Worm (Caenorhabditis elegans) whole organism, L4 larva: ENCODE data around the gene D1046.4.
A peak's percentile ranks its signal among the peaks of the same experiment; 100 is the strongest.
"Not testable (repeated sequence)": the region's sequence is repeated elsewhere in the genome, so short reads cannot be mapped to it uniquely, and the experiment has no call there.

ENCODE experiments used
- D1046.2 ChIP-seq: fragments of 200-800 bp; sonication (Bioruptor generic); IDR thresholded peaks from 2 replicates; pipeline ENCODE4 v1.3.6; 2022; ENCODE audit warnings: missing genetic modification characterization, missing compliant biosample characterization
- F10B5.3 ChIP-seq: sonication (generic microtip); optimal IDR thresholded peaks from 2 replicates; lab custom pipeline; 2016; ENCODE audit warnings: mild to moderate bottlenecking, missing genetic modification characterization, missing compliant biosample characterization
- F44E2.7 ChIP-seq: fragments of 200-800 bp; sonication (Bioruptor generic); IDR thresholded peaks from 2 replicates; pipeline ENCODE4 v2.1.2; 2022; ENCODE audit warnings: missing genetic modification characterization, missing compliant biosample characterization
- T20F7.1 ChIP-seq: fragments of 200-800 bp; sonication (Bioruptor generic); optimal IDR thresholded peaks from 2 replicates; lab custom pipeline; 2018; ENCODE audit warnings: mild to moderate bottlenecking, missing genetic modification characterization, missing compliant biosample characterization
- T26A8.4 ChIP-seq: fragments of 200-800 bp; sonication (Bioruptor generic); IDR thresholded peaks from 2 replicates; pipeline ENCODE4 v1.3.6; 2022; ENCODE audit warnings: missing genetic modification characterization, missing compliant biosample characterization
- Y105C5A.15 ChIP-seq: fragments of 200-800 bp; sonication (Bioruptor generic); IDR thresholded peaks from 2 replicates; pipeline ENCODE4 v1.3.6; 2022; ENCODE audit warnings: missing genetic modification characterization, missing compliant biosample characterization
- Y48G9A.11 ChIP-seq: fragments of 200-800 bp; sonication (Bioruptor generic); IDR thresholded peaks from 2 replicates; pipeline ENCODE4 v1.3.6; 2022; ENCODE audit warnings: missing genetic modification reagents, missing genetic modification characterization, missing compliant biosample characterization
- Y5F2A.4 ChIP-seq: fragments of 200-800 bp; sonication (Bioruptor generic); optimal IDR thresholded peaks from 2 replicates; lab custom pipeline; 2018; ENCODE audit warnings: mild to moderate bottlenecking, missing genetic modification characterization, missing compliant biosample characterization
- Y75B8A.6 ChIP-seq: fragments of 200-800 bp; sonication (Bioruptor generic); IDR thresholded peaks from 2 replicates; pipeline ENCODE4 v1.3.6; 2022; ENCODE audit warnings: missing genetic modification reagents, missing genetic modification characterization, missing compliant biosample characterization
- aha-1 ChIP-seq: fragments of 150-350 bp; peaks from one replicate; lab custom pipeline; 2014; ENCODE audit warnings: missing biosample characterization, missing genetic modification characterization
- arid-1 ChIP-seq: fragments of 200-800 bp; sonication (Bioruptor generic); conservative IDR thresholded peaks from 2 replicates; pipeline ENCODE4 v1.3.6; 2022; ENCODE audit warnings: missing genetic modification reagents, missing genetic modification characterization, missing compliant biosample characterization
- daf-8 ChIP-seq: fragments of 200-800 bp; sonication (Bioruptor generic); IDR thresholded peaks from 2 replicates; pipeline ENCODE4 v1.3.6; 2022; ENCODE audit warnings: missing genetic modification characterization, missing compliant biosample characterization
- dmd-6 ChIP-seq: fragments of 200-800 bp; sonication (Bioruptor generic); IDR thresholded peaks from 2 replicates; pipeline ENCODE4 v1.3.6; 2022; ENCODE audit warnings: missing genetic modification reagents, missing genetic modification characterization, missing compliant biosample characterization
- dmd-8 ChIP-seq: fragments of 200-800 bp; sonication (Bioruptor generic); IDR thresholded peaks from 2 replicates; pipeline ENCODE4 v1.3.6; 2022; ENCODE audit warnings: missing genetic modification characterization, missing compliant biosample characterization
- egl-27 ChIP-seq: sonication (generic microtip); optimal IDR thresholded peaks from 3 replicates; lab custom pipeline; 2017; ENCODE audit warnings: missing biosample characterization, missing genetic modification reagents, missing genetic modification characterization
- hlh-11 ChIP-seq: fragments of 200-800 bp; sonication (Bioruptor generic); optimal IDR thresholded peaks from 2 replicates; lab custom pipeline; 2018; ENCODE audit warnings: mild to moderate bottlenecking, missing genetic modification characterization, missing compliant biosample characterization
- jun-1 ChIP-seq: fragments of 150-350 bp; optimal IDR thresholded peaks from 2 replicates; lab custom pipeline; 2014; ENCODE audit warnings: missing biosample characterization, missing genetic modification reagents, missing genetic modification characterization
- lim-7 ChIP-seq: fragments of 200-800 bp; sonication (Bioruptor generic); IDR thresholded peaks from 2 replicates; pipeline ENCODE4 v1.3.6; 2022; ENCODE audit warnings: missing genetic modification characterization, missing compliant biosample characterization
- lin-15B ChIP-seq: fragments of 150-350 bp; sonication (generic microtip); optimal IDR thresholded peaks from 3 replicates; lab custom pipeline; 2014; ENCODE audit warnings: missing biosample characterization, missing genetic modification characterization
- lin-29 ChIP-seq: fragments of 200-800 bp; sonication (Bioruptor generic); IDR thresholded peaks from 2 replicates; pipeline ENCODE4 v1.3.6; 2022; ENCODE audit warnings: missing genetic modification reagents, missing genetic modification characterization, missing compliant biosample characterization
- lin-38 ChIP-seq: fragments of 200-800 bp; sonication (Bioruptor generic); IDR thresholded peaks from 2 replicates; pipeline ENCODE4 v1.3.6; 2022; ENCODE audit warnings: missing genetic modification reagents, missing genetic modification characterization, missing compliant biosample characterization
- madf-5 ChIP-seq, 2 experiments: fragments of 200-800 bp; sonication (Bioruptor generic); IDR thresholded peaks; 2 replicates each; pipeline ENCODE4 v1.3.6; 2022; ENCODE audit warnings: missing compliant biosample characterization in 2 of 2, missing genetic modification characterization in 2 of 2
- madf-9 ChIP-seq: fragments of 200-800 bp; sonication (Bioruptor generic); conservative IDR thresholded peaks from 2 replicates; pipeline ENCODE4 v1.3.6; 2022; ENCODE audit warnings: missing genetic modification reagents, missing genetic modification characterization, missing compliant biosample characterization
- mdl-1 ChIP-seq, 2 experiments: fragments of 150-350 bp in 1 of 2; sonication (generic microtip) in 1 of 2; optimal IDR thresholded peaks; 2 replicates each; lab custom pipeline; 2014 to 2017; ENCODE audit warnings: missing biosample characterization in 2 of 2, missing genetic modification characterization in 2 of 2
- mxl-3 ChIP-seq: fragments of 200-800 bp; sonication (Bioruptor generic); optimal IDR thresholded peaks from 2 replicates; lab custom pipeline; 2018; ENCODE audit warnings: mild to moderate bottlenecking, missing genetic modification characterization, missing compliant biosample characterization
- nhr-102 ChIP-seq: sonication (generic microtip); optimal IDR thresholded peaks from 2 replicates; lab custom pipeline; 2016; ENCODE audit warnings: mild to moderate bottlenecking, missing genetic modification characterization, moderate library complexity, missing compliant biosample characterization
- nhr-111 ChIP-seq: fragments of 200-800 bp; sonication (Bioruptor generic); optimal IDR thresholded peaks from 2 replicates; lab custom pipeline; 2018; ENCODE audit warnings: mild to moderate bottlenecking, missing genetic modification characterization, missing compliant biosample characterization
- nhr-41 ChIP-seq: fragments of 200-800 bp; sonication (Bioruptor generic); IDR thresholded peaks from 2 replicates; pipeline ENCODE4 v1.3.6; 2022; ENCODE audit warnings: missing genetic modification reagents, missing genetic modification characterization, missing compliant biosample characterization
- nhr-76 ChIP-seq: fragments of 150-350 bp; optimal IDR thresholded peaks from 2 replicates; lab custom pipeline; 2014; ENCODE audit warnings: missing biosample characterization, missing genetic modification characterization
- nhr-77 ChIP-seq: fragments of 150-350 bp; optimal IDR thresholded peaks from 2 replicates; lab custom pipeline; 2014; ENCODE audit warnings: missing biosample characterization, missing genetic modification characterization
- pha-4 ChIP-seq, 2 experiments: fragments of 150-350 bp in 1 of 2; fragments of 200-800 bp in 1 of 2; sonication (Bioruptor generic) in 1 of 2; IDR thresholded peaks in 1 of 2; optimal IDR thresholded peaks in 1 of 2; 2 replicates each; pipeline versions ENCODE4 v1.3.6 to Lab custom; 2014 to 2022; ENCODE audit warnings: missing genetic modification characterization in 2 of 2, missing genetic modification reagents in 2 of 2, missing biosample characterization in 1 of 2, missing compliant biosample characterization in 1 of 2
- php-3 ChIP-seq: fragments of 200-800 bp; sonication (Bioruptor generic); IDR thresholded peaks from 2 replicates; pipeline ENCODE4 v1.3.6; 2022; ENCODE audit warnings: missing genetic modification reagents, missing genetic modification characterization, missing compliant biosample characterization
- snpc-1.2 ChIP-seq: fragments of 200-800 bp; sonication (Bioruptor generic); IDR thresholded peaks from 2 replicates; pipeline ENCODE4 v1.3.6; 2022; ENCODE audit warnings: missing genetic modification reagents, missing genetic modification characterization, missing compliant biosample characterization
- spr-3 ChIP-seq: fragments of 200-800 bp; sonication (Bioruptor generic); optimal IDR thresholded peaks from 2 replicates; lab custom pipeline; 2018; ENCODE audit warnings: mild to moderate bottlenecking, missing genetic modification characterization, missing compliant biosample characterization
- tra-1 ChIP-seq: fragments of 200-800 bp; sonication (Bioruptor generic); IDR thresholded peaks from 2 replicates; pipeline ENCODE4 v1.3.6; 2022; ENCODE audit warnings: missing genetic modification reagents, missing genetic modification characterization, missing compliant biosample characterization
- unc-62 ChIP-seq, 3 experiments: fragments of 150-350 bp in 1 of 3; sonication (generic microtip); optimal IDR thresholded peaks in 2 of 3; peaks in 1 of 3; 1 replicate in 1 of 3; 2 replicates in 2 of 3; lab custom pipeline; 2014 to 2017; ENCODE audit warnings: missing biosample characterization in 3 of 3, missing genetic modification characterization in 3 of 3, missing genetic modification reagents in 3 of 3, missing genotype in 1 of 3
- vab-7 ChIP-seq: fragments of 200-800 bp; sonication (Bioruptor generic); IDR thresholded peaks from 2 replicates; pipeline ENCODE4 v1.3.6; 2022; ENCODE audit warnings: missing genetic modification reagents, missing genetic modification characterization, missing compliant biosample characterization

The D1046.4 gene

DNA sequence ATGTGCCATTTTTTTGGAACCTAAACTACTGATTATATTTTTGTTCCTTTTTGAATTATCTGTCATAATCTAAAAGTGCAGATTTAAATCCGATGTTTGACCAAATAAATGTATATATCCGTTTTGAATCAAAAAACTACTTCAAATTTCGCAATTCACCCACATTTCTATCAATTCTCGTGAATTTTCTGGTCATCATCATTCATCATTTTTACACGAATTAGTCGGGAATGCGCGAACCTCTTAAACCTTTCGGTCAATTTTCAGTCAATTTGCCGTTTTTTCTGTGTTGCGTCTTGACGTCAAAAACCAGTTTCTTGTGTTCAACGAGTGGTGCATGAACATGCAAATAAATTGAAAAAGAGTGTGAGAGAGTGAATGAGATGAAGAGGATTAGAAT is 20.5 kb downstream of the D1046.4 start:
- TF ChIP-seq daf-8 (GFP tag; lab: Robert Waterston, UW) (no peak), mdl-1 (tag; optimal IDR thresholded peaks at IDR 0.05; lab: Kevin White, UChicago) (peak in 1 of 2 experiments; percentile 36), Y5F2A.4 (GFP tag; lab: Kevin White, UChicago) (no peak)

DNA sequence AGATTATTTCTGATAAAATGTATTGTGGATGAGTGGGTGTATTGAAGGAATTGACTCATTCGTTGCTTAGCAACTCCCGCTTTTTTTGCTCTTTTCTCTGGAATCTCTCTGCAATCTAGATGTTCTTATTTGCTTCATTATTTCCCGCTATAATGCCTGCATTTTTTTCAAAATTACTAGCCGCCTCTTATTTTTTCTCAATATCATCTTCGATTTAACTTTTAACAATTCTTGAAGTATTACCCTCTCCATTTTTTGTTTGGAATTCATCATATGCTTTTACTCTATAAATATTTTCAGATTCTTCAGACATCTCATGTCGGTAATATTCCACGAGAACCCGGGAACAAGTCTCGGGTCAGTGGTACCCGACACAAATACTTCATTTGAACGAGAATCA is 22.5 kb downstream of the D1046.4 start, which contains the start of gene tpra-1:
Gene tpra-1 (plus strand): TSS at position 301 of the 400 bp plus-strand sequence.
- TF ChIP-seq lin-15B (no peak), unc-62 (GFP tag; optimal IDR thresholded peaks at IDR 0.05 in 1 of 2; lab: Kevin White, UChicago) (peak in 1 of 2 experiments; percentile 38), unc-62 (tag; optimal IDR thresholded peaks at IDR 0.05; lab: Kevin White, UChicago) (no peak)

DNA sequence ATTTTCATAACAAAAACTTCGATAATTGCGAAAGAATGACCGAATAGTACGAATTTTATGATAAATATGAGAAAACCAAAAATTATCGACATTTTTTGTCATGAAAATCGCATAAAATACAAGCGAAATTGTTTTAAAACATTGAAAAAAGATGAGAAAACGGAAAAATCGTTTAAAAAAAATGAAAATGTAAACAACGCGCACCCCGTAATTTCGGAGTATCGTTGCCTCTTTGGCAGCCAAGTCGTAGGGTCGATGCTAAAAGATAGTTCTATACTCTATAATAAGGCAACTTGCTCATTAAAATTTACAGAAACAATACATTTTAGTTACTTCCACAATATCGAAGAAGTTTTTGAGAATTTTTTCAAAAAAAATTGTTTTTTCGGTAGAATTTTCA is 27.4 kb downstream of the D1046.4 start:
- peak; percentile 55 for TF ChIP-seq T20F7.1 (GFP tag; lab: Kevin White, UChicago)

DNA sequence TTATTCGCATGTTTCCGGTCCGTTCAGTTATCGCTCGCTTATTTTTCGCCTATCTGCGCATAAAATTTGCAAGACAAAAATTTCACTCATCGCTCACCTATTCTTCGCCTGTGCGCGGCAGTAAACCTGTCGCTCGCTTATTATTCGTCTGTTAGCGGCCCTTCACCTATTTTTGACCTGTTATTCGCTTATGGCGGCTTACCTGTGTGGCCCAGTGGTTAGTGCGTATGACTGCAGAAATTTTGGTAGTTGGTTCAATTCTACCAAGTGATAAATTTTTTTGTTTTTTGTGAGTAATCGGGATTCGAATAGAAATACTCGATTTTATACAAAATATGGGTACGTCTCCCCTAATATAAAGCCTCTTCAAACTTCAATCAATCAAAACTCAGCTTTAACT is 30.4 kb downstream of the D1046.4 start:
- TF ChIP-seq madf-5 (GFP tag; IDR thresholded peaks at IDR 0.05; lab: Robert Waterston, UW) (0 out of 4 replicates have a peak, but pooled peaks of 1 of the 2 experiments have one; percentile 62), pha-4 (GFP tag; IDR thresholded peaks at IDR 0.05; lab: Robert Waterston, UW) (peak; percentile 41; the same call in 1 of the 2 replicates), snpc-1.2 (peak; percentile 81), Y105C5A.15 (GFP tag; lab: Robert Waterston, UW) (peak; percentile 67; the same call in 1 of the 2 replicates), php-3 (0 out of 2 replicates have a peak, but pooled peaks have one; percentile 28), arid-1 (GFP tag; lab: Robert Waterston, UW) (0 out of 2 replicates have a peak, but pooled peaks have one; percentile 23), nhr-41 (GFP tag; lab: Robert Waterston, UW) (peak; percentile 62), lim-7 (peak; percentile 94), vab-7 (GFP tag; lab: Robert Waterston, UW) (peak; percentile 50; the same call in 1 of the 2 replicates), D1046.2 (GFP tag; lab: Robert Waterston, UW) (peak; percentile 68; the same call in 1 of the 2 replicates), dmd-8 (GFP tag; lab: Robert Waterston, UW) (0 out of 2 replicates have a peak, but pooled peaks have one; percentile 64), Y48G9A.11 (peak; percentile 58; the same call in 1 of the 2 replicates), lin-38 (peak; percentile 65; the same call in 1 of the 2 replicates), tra-1 (peak; percentile 49; the same call in 1 of the 2 replicates)
- not testable (repeated sequence) for TF ChIP-seq pha-4 (tag; optimal IDR thresholded peaks at IDR 0.05; lab: Kevin White, UChicago)

DNA sequence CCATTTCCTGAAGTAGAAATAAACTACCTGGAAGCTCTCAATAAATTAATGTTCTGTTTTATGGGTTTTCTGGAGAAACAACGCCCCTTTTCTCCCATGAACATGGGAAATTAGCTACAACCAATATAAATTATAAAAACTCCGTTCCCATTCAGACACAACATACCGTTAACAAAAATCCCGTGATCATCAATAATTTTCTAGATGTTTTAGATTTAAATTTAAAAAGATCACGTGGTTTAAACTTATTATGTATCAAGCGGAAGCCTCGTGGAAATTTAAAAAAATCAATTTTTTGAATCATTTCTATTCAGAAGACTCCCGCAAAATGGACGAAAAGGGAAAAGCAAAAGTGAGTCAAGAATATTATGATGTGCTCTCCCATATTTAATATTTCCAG is 32.2 kb downstream of the D1046.4 start, which contains the start of gene C53B4.2:
Gene C53B4.2 (plus strand): TSS at position 301 of the 400 bp plus-strand sequence.
- no peak for TF ChIP-seq T20F7.1 (GFP tag; lab: Kevin White, UChicago)
- TF ChIP-seq T26A8.4 (GFP tag; lab: Robert Waterston, UW) = no peak
- TF ChIP-seq F10B5.3 (tag; lab: Kevin White, UChicago) = no peak
- no peak for TF ChIP-seq jun-1 (tag; lab: Kevin White, UChicago)
- no peak for TF ChIP-seq tra-1

DNA sequence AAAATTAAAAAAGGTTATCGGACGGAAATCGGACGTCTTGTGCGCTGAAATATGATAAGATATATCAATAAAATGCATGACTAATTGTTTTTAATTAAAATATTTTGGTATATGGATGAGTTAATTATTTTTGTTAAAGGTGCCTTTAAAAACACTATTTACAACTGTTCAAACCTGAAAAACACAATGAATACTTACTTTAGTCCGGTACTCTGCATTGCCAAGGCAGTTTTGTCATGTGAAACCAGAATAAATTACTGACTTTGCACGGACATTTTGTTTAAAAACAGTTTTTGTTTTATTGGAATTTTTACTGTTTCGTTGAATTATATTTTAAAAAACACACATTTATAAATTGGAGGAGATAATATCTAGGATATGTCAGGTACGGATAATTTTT is 34.3 kb downstream of the D1046.4 start, which contains the start of gene suex-2:
Gene suex-2 (plus strand): TSS at position 301 of the 400 bp plus-strand sequence.
- TF ChIP-seq daf-8 (GFP tag; lab: Robert Waterston, UW) = no peak
- peak; percentile 8 for TF ChIP-seq aha-1 (tag; lab: Kevin White, UChicago)
- TF ChIP-seq, all 104 proteins: peak for 1

DNA sequence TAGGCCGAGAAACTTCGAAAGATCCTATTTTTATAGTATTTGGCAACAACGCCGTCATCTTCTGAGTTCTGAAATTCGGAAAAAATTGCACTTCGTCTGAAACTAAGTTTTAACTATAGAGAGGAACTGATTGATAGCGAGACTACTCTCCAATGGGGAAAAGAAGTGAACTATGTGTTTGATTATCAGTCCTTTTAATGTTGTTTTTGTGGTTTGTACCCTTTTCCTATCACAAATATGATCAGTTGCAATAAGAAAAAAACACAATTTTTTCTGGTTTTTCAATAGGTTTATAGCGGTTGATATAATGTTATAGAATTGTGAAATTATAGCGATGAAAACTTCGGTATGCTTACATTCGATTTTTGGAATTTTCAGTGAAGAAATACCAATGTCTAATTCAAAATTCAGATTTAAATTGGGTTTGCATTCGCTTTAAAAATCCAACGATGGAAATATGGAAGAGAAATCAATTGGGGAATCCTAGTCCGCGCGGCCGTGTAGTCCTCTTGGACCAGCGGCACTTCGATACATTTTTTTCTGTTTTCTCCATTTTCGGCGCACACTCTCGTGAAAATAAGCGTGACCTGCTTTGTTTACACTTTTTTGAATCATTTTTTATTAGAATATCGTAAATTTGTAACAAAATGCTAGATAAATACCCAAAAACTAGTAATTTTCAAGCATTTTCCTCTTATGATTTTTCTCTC is 39.7 kb downstream of the D1046.4 start, which contains the start of gene C53B4.3:
Gene C53B4.3 (minus strand): TSS at position 464 of the 710 bp plus-strand sequence.
- TF ChIP-seq nhr-77 (tag; lab: Kevin White, UChicago) (no peak), Y75B8A.6 (GFP tag; lab: Robert Waterston, UW) (no peak), madf-9 (GFP tag; lab: Robert Waterston, UW) (0 out of 2 replicates have a peak, but pooled peaks have one; percentile 42), hlh-11 (tag; lab: Kevin White, UChicago) (peak; percentile 44), dmd-6 (GFP tag; lab: Robert Waterston, UW) (peak; percentile 64), nhr-76 (tag; lab: Kevin White, UChicago) (no peak), mxl-3 (GFP tag; lab: Kevin White, UChicago) (peak; percentile 14), nhr-111 (GFP tag; lab: Kevin White, UChicago) (no peak), lin-29 (GFP tag; lab: Robert Waterston, UW) (no peak), nhr-102 (peak; percentile 40), egl-27 (tag; lab: Kevin White, UChicago) (no peak), spr-3 (GFP tag; lab: Kevin White, UChicago) (no peak), F44E2.7 (GFP tag; lab: Robert Waterston, UW) (no peak)
